Fruit fly (Drosophila melanogaster): ENCODE measurements around the gene RabGGTb.

The RabGGTb gene

dm6 chr2L:2882968-2883702 is 4.2 kb downstream of the RabGGTb start (continued):
- TF ChIP-seq bigmax (GFP tag; optimal IDR thresholded peaks at IDR 0.05), result no peak
- TF ChIP-seq Optix (GFP tag; IDR thresholded peaks at IDR 0.05), result no peak
- TF ChIP-seq CG4820 (GFP tag; optimal IDR thresholded peaks at IDR 0.05), result peak; percentile 13
- TF ChIP-seq tgo (GFP tag; IDR thresholded peaks at IDR 0.05), result peak; percentile 47; the same call in 2 of the 3 replicates
- TF ChIP-seq PHDP (tag; optimal IDR thresholded peaks at IDR 0.05), result peak; percentile 61
- peak; percentile 34 for TF ChIP-seq az2 (GFP tag; optimal IDR thresholded peaks at IDR 0.05)
- TF ChIP-seq CG7372 (GFP tag; IDR thresholded peaks at IDR 0.05), result peak; percentile 39; the same call in 1 of the 2 replicates
- peak; percentile 34 for TF ChIP-seq Abd-B (GFP tag; optimal IDR thresholded peaks at IDR 0.05)
- no peak for TF ChIP-seq Ravus (GFP tag; IDR thresholded peaks at IDR 0.05)
- no peak for TF ChIP-seq btn (GFP tag; optimal IDR thresholded peaks at IDR 0.05)
- TF ChIP-seq CG16863 (GFP tag; optimal IDR thresholded peaks at IDR 0.05), result peak; percentile 68
- TF ChIP-seq CG17912 (GFP tag; optimal IDR thresholded peaks at IDR 0.05), result no peak
- no peak for TF ChIP-seq CG16779 (GFP tag; IDR thresholded peaks at IDR 0.05)
- TF ChIP-seq dmrt11E (tag; optimal IDR thresholded peaks at IDR 0.05), result no peak
- peak in 1 of 2 experiments; percentile 33 for TF ChIP-seq Pdp1 (GFP tag; optimal IDR thresholded peaks at IDR 0.05)
- TF ChIP-seq sqz (GFP tag; optimal IDR thresholded peaks at IDR 0.05), result peak; percentile 47
- TF ChIP-seq Scr (GFP tag; IDR thresholded peaks at IDR 0.05; ENCODE audit: partially characterized antibody), result no peak
- no peak for TF ChIP-seq chn (GFP tag; optimal IDR thresholded peaks at IDR 0.05)
- no peak; the same call in 2 of the 3 replicates for TF ChIP-seq Opbp (GFP tag; IDR thresholded peaks at IDR 0.05; ENCODE audit: partially characterized antibody)
- peak; percentile 81 for TF ChIP-seq Ets65A (GFP tag)
- TF ChIP-seq Dfd (GFP tag; optimal IDR thresholded peaks at IDR 0.05), result no peak
- TF ChIP-seq CG7987 (GFP tag; optimal IDR thresholded peaks at IDR 0.05), result peak; percentile 69
- no peak for TF ChIP-seq pros (GFP tag; optimal IDR thresholded peaks at IDR 0.05)
- no peak for TF ChIP-seq NC2α (GFP tag; optimal IDR thresholded peaks at IDR 0.05)
- no peak for TF ChIP-seq sna (GFP tag; IDR thresholded peaks at IDR 0.05; ENCODE audit: partially characterized antibody)
- TF ChIP-seq unpg (GFP tag; optimal IDR thresholded peaks at IDR 0.05), result peak; percentile 45
- TF ChIP-seq org-1 (GFP tag; optimal IDR thresholded peaks at IDR 0.05), result peak; percentile 48
- TF ChIP-seq Adf1 (GFP tag; IDR thresholded peaks at IDR 0.05), result no peak; the same call in 1 of the 2 replicates
- TF ChIP-seq Dbx (GFP tag; IDR thresholded peaks at IDR 0.05), result no peak; the same call in 2 of the 3 replicates
- peak; percentile 46 for TF ChIP-seq odd (GFP tag; optimal IDR thresholded peaks at IDR 0.05)
- no peak for TF ChIP-seq h (optimal IDR thresholded peaks at IDR 0.05)
- peak; percentile 39 for TF ChIP-seq Hr3 (GFP tag; optimal IDR thresholded peaks at IDR 0.05)
- no peak for TF ChIP-seq Stat92E (GFP tag; optimal IDR thresholded peaks at IDR 0.05)
- TF ChIP-seq lov (optimal IDR thresholded peaks at IDR 0.05), result no peak
- no peak for TF ChIP-seq lov (GFP tag; IDR thresholded peaks at IDR 0.05)
- TF ChIP-seq pfk (GFP tag; optimal IDR thresholded peaks at IDR 0.05), result peak; percentile 3
- peak; percentile 47 for TF ChIP-seq CHES-1-like (GFP tag; optimal IDR thresholded peaks at IDR 0.05)
- TF ChIP-seq CG3995 (GFP tag; optimal IDR thresholded peaks at IDR 0.05), result peak; percentile 93
- 0 out of 3 replicates have a peak, but pooled peaks have one; percentile 6 for TF ChIP-seq CG3726 (GFP tag; IDR thresholded peaks at IDR 0.05)
- TF ChIP-seq NC2β (GFP tag; optimal IDR thresholded peaks at IDR 0.05), result no peak
- peak; percentile 38; the same call in 1 of the 2 replicates for TF ChIP-seq CG13287 (GFP tag; IDR thresholded peaks at IDR 0.05; ENCODE audit: partially characterized antibody)
- no peak for TF ChIP-seq Lpt (GFP tag; optimal IDR thresholded peaks at IDR 0.05)
- peak; percentile 27; the same call in 1 of the 2 replicates for TF ChIP-seq CG11696 (GFP tag; IDR thresholded peaks at IDR 0.05)
- TF ChIP-seq Atf-2 (GFP tag; optimal IDR thresholded peaks at IDR 0.05), result no peak
- TF ChIP-seq toy (GFP tag; IDR thresholded peaks at IDR 0.05), result no peak
- peak; percentile 36; the same call in 1 of the 2 replicates for TF ChIP-seq CG32532 (GFP tag; IDR thresholded peaks at IDR 0.05)
- no peak for TF ChIP-seq CG9215 (GFP tag; IDR thresholded peaks at IDR 0.05)
- peak; percentile 58 for TF ChIP-seq CG6765 (GFP tag; optimal IDR thresholded peaks at IDR 0.05)
- peak; percentile 2 for TF ChIP-seq Sry-β (GFP tag; optimal IDR thresholded peaks at IDR 0.05)
- no peak for TF ChIP-seq ab (GFP tag; optimal IDR thresholded peaks at IDR 0.05)

All from whole organism, embryonic.